Fruit fly (Drosophila melanogaster): Measurements from ENCODE around the gene Sfp24Bd.

The Sfp24Bd gene

DNA sequence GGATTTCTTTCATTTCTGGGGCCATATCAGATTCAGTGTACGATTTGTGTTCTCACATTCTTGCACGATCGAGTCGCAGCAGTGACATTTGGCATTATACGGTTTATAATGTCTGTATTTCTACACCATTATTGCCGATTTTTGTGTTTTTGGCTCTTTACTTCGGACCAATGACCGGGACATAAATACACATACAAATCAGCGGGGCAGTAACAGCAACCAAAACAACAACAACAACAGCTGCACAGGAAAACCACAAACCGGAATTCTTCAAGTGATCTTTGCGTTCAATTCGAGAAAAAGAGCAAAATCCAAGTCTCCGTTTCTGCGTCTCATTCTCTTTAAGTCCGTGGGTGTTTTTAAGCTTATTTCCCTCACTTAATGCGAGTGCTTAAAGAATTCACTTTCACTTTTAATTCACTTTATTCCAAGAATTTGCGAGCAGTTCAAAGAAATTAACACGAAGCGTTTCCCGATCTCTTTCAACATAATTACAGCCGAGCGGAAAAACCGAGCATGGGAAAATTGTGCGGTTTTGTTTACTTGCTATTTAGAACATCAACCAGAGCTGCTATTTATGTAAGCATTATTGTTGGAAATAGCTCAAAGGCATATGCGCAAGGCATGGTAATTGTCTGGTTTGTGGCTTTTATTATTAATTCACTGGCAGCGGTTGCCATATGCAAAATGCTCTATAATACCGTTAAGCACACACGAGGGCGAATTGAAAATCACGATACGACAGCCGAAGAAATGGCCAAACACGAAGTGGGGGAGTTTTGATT lies 37.5 kb downstream of the Sfp24Bd start:
- TF ChIP-seq CG4360 (GFP tag; IDR thresholded peaks at IDR 0.05): peak; percentile 53
- TF ChIP-seq mam (GFP tag; optimal IDR thresholded peaks at IDR 0.05): no peak
- TF ChIP-seq CG4404 (GFP tag; IDR thresholded peaks at IDR 0.05): no peak
- TF ChIP-seq HLH54F (GFP tag; optimal IDR thresholded peaks at IDR 0.05): no peak
- TF ChIP-seq Dek (tag; optimal IDR thresholded peaks at IDR 0.05): no peak
- TF ChIP-seq Atf3 (GFP tag; optimal IDR thresholded peaks at IDR 0.05): no peak
- TF ChIP-seq Ada2b (GFP tag; IDR thresholded peaks at IDR 0.05): no peak
- TF ChIP-seq twi (tag; optimal IDR thresholded peaks at IDR 0.05): peak; percentile 84
- no peak for TF ChIP-seq exex (tag; optimal IDR thresholded peaks at IDR 0.05)
- peak in 1 of 2 experiments; percentile 68 for TF ChIP-seq Pdp1 (GFP tag; optimal IDR thresholded peaks at IDR 0.05)
- no peak for TF ChIP-seq Taf1 (GFP tag; IDR thresholded peaks at IDR 0.05)
- no peak for TF ChIP-seq CG18262 (tag; optimal IDR thresholded peaks at IDR 0.05)
- no peak for TF ChIP-seq her (GFP tag; optimal IDR thresholded peaks at IDR 0.05)
- TF ChIP-seq tgo (GFP tag; IDR thresholded peaks at IDR 0.05): no peak
- no peak for TF ChIP-seq CkIIα-i1 (GFP tag; IDR thresholded peaks at IDR 0.05)
- TF ChIP-seq fd3F (GFP tag; optimal IDR thresholded peaks at IDR 0.05): no peak
- peak; percentile 54 for TF ChIP-seq Blimp-1 (GFP tag; optimal IDR thresholded peaks at IDR 0.05)
- TF ChIP-seq mld (GFP tag; IDR thresholded peaks at IDR 0.05; ENCODE audit: partially characterized antibody): no peak

DNA sequence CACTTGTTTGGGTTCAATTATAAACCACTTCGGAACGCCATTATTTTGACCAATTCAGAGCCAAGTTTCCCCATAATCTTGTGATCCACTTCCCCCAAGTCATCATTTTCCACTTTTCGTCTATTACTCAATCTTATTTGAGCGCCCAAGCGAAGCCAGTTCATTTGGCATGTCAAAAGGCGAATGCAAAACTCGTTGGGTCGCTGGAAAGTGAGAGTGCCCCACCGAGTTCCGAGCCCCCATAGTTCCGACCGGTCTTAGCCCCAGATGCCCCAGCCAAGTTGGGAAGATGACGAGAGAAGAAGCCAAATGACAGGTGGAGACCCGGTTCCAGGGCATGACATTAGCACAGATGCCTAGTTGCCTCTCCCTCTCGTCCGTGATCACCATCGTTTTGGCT lies 38.2 kb downstream of the Sfp24Bd start:
- TF ChIP-seq CG13894 (tag; optimal IDR thresholded peaks at IDR 0.05) (peak; percentile 15), CHES-1-like (GFP tag; optimal IDR thresholded peaks at IDR 0.05) (no peak), sd (tag; optimal IDR thresholded peaks at IDR 0.05) (no peak), Blimp-1 (GFP tag; optimal IDR thresholded peaks at IDR 0.05) (peak; percentile 95), NC2β (GFP tag; optimal IDR thresholded peaks at IDR 0.05) (no peak), org-1 (GFP tag; optimal IDR thresholded peaks at IDR 0.05) (no peak), unc-4 (GFP tag; IDR thresholded peaks at IDR 0.05; ENCODE audit: partially characterized antibody) (no peak), nerfin-1 (tag; optimal IDR thresholded peaks at IDR 0.05) (no peak), CG12769 (tag; optimal IDR thresholded peaks at IDR 0.05) (peak; percentile 36), CG10267 (tag; optimal IDR thresholded peaks at IDR 0.05) (no peak), pros (GFP tag; optimal IDR thresholded peaks at IDR 0.05) (peak; percentile 56), CG6175 (GFP tag; IDR thresholded peaks at IDR 0.05) (0 out of 3 replicates have a peak, but pooled peaks have one; percentile 30), chif (GFP tag; optimal IDR thresholded peaks at IDR 0.05) (no peak), CG7372 (GFP tag; IDR thresholded peaks at IDR 0.05) (no peak), Atf3 (GFP tag; optimal IDR thresholded peaks at IDR 0.05) (no peak), caup (GFP tag; optimal IDR thresholded peaks at IDR 0.05; ENCODE audit: severe bottlenecking) (no peak), tgo (GFP tag; IDR thresholded peaks at IDR 0.05) (no peak), nau (GFP tag; optimal IDR thresholded peaks at IDR 0.05) (no peak), CG12659 (GFP tag; optimal IDR thresholded peaks at IDR 0.05) (no peak), Tbp (GFP tag; optimal IDR thresholded peaks at IDR 0.05) (no peak), CG3065 (GFP tag; optimal IDR thresholded peaks at IDR 0.05) (no peak), CG17385 (GFP tag; optimal IDR thresholded peaks at IDR 0.05) (no peak), CG3847 (GFP tag; IDR thresholded peaks at IDR 0.05) (no peak), Stat92E (GFP tag; optimal IDR thresholded peaks at IDR 0.05) (no peak), CG3163 (GFP tag; optimal IDR thresholded peaks at IDR 0.05) (no peak), ara (GFP tag; IDR thresholded peaks at IDR 0.05) (no peak), CG7839 (tag; optimal IDR thresholded peaks at IDR 0.05) (no peak), CG42726 (GFP tag; IDR thresholded peaks at IDR 0.05; ENCODE audit: partially characterized antibody) (no peak), Hr3 (GFP tag; optimal IDR thresholded peaks at IDR 0.05) (no peak), Hr78 (GFP tag; optimal IDR thresholded peaks at IDR 0.05) (peak in 1 of 2 experiments; percentile 24), vvl (GFP tag; IDR thresholded peaks at IDR 0.05) (no peak), Med (GFP tag) (peak; percentile 66), CrebB (tag; optimal IDR thresholded peaks at IDR 0.05) (no peak)
